Fruit fly (Drosophila melanogaster) whole organism, wandering third instar larva: ENCODE results near the gene CG13058.

Experiments
- Hr83 ChIP-seq: fragments of 200-300 bp; sonication (Bioruptor generic); optimal IDR thresholded peaks from 2 replicates; lab custom pipeline; 2016; ENCODE audit warnings: missing biosample characterization, mild to moderate bottlenecking, missing genetic modification characterization, moderate library complexity; ENCODE audit not compliant: poor library complexity, severe bottlenecking
- N ChIP-seq: fragments of >200 bp; optimal IDR thresholded peaks from 2 replicates; lab custom pipeline; 2018; ENCODE audit warnings: missing biosample characterization, missing external identifiers, missing genetic modification characterization
- Rel ChIP-seq, 2 experiments: fragments of 200-800 bp; sonication (Bioruptor generic) in 1 of 2; optimal IDR thresholded peaks; 2 replicates in 1 of 2; 3 replicates in 1 of 2; lab custom pipeline; 2016 to 2019; ENCODE audit warnings: mild to moderate bottlenecking in 2 of 2, missing biosample characterization in 2 of 2, missing genetic modification characterization in 2 of 2, moderate library complexity in 1 of 2

- no peak for TF ChIP-seq Rel (GFP tag; optimal IDR thresholded peaks at IDR 0.05; lab: Kevin White, UChicago)
- TF ChIP-seq Rel (tag; optimal IDR thresholded peaks at IDR 0.05; lab: Kevin White, UChicago) = no peak
- no peak for TF ChIP-seq N
- TF ChIP-seq Hr83 (GFP tag; lab: Kevin White, UChicago) = no peak
Measured at dm6 chr3L:16289067-16289466, 39.6 kb upstream of the CG13058 start.
